Worm (Caenorhabditis elegans): ENCODE measurements around the gene B0024.15.

DNA sequence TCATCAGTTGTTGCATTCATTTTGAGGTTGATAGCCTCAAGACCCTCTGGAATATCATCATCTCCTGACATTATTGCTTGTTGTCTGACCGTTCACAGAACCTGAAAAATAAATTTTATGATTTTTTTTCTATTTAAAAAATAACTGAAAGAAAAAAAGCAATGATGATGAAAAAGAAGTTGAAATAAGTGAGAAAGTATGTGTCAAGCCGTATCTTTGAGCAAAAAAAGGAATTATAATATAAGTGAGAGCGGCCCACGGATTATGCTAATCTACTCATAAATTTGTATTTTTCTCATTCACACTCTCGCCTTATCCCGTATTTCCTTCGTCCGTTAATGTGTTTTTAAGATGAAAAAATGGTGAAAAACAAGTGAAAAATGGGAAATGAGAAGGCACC, 19.6 kb upstream of the B0024.15 start, which contains the start of gene ric-4:
- TF ChIP-seq ceh-14 (tag; optimal IDR thresholded peaks at IDR 0.05) = no peak
- no peak for TF ChIP-seq ttx-3 (tag; optimal IDR thresholded peaks at IDR 0.05)

Measured in whole organism, late embryonic.